Fruit fly (Drosophila melanogaster) whole organism, embryonic: ENCODE data around the gene CG14915.

Source experiments
- CG12155 ChIP-seq: fragments of 200-800 bp; sonication (Bioruptor generic); optimal IDR thresholded peaks from 3 replicates; lab custom pipeline; 2016; ENCODE audit warnings: missing biosample characterization, missing genetic modification characterization
- CG13775 ChIP-seq: fragments of 200-800 bp; sonication (Bioruptor generic); optimal IDR thresholded peaks from 3 replicates; lab custom pipeline; 2017; ENCODE audit warnings: missing biosample characterization, mild to moderate bottlenecking, missing genetic modification characterization
- CG17328 ChIP-seq: fragments of 200-800 bp; sonication (Bioruptor generic); IDR thresholded peaks from 2 replicates; pipeline ENCODE4 v1.3.6; 2022; ENCODE audit warnings: missing biosample characterization, missing genetic modification characterization
- CG4282 ChIP-seq: fragments of 200-800 bp; sonication (Bioruptor generic); optimal IDR thresholded peaks from 2 replicates; lab custom pipeline; 2016; ENCODE audit warnings: missing biosample characterization, missing genetic modification characterization
- CG9817 ChIP-seq: fragments of 200-800 bp; sonication (Bioruptor generic); optimal IDR thresholded peaks from 2 replicates; lab custom pipeline; 2018; ENCODE audit warnings: missing biosample characterization, mild to moderate bottlenecking, missing genetic modification characterization, moderate library complexity
- dysf ChIP-seq: fragments of 200-800 bp; sonication (Bioruptor generic); IDR thresholded peaks from 3 replicates; pipeline ENCODE4 v1.3.6; 2022; ENCODE audit warnings: missing biosample characterization, missing genetic modification characterization
- oc ChIP-seq: fragments of 200-800 bp; sonication (Bioruptor generic); optimal IDR thresholded peaks from 2 replicates; lab custom pipeline; 2018; ENCODE audit warnings: missing biosample characterization, mild to moderate bottlenecking, missing genetic modification characterization, moderate library complexity
- ttk ChIP-seq: fragments of 200-800 bp; sonication (Bioruptor generic); IDR thresholded peaks from 2 replicates; pipeline ENCODE4 v2.1.2; 2022; ENCODE audit warnings: missing biosample characterization, missing genetic modification characterization

DNA sequence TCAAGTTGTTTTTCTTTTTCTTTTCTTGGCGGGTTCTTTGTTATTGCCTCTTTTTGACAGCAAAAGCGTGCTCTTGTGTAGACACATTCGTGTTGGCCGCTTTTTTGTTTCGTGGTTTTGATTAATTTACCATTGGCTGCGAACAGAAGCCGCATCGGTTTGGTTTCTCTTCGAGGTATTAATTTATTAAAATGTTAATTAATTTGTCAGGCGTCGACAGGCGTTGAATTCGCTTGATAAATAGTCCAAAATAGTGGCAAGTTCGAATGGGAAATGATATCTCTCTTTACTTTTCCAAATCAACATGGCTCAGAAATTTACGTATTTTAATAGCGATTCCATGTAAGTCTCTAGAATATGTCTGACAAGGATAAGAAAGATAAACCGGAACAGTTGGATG is 36.3 kb upstream of the CG14915 start, which contains the start of gene CG18666:
- TF ChIP-seq CG12155 (GFP tag; lab: Kevin White, UChicago) (no peak), CG13775 (GFP tag; lab: Kevin White, UChicago) (no peak), CG9817 (tag; lab: Kevin White, UChicago) (no peak), ttk (no peak), oc (tag; lab: Kevin White, UChicago) (no peak), dysf (no peak), CG4282 (GFP tag; lab: Kevin White, UChicago) (no peak), CG17328 (no peak)
